Worm (Caenorhabditis elegans) whole organism, L1 larva: Measurements from ENCODE around the gene R05D8.7.

Experiments used
- aly-2 ChIP-seq: fragments of 150-350 bp; optimal IDR thresholded peaks from 2 replicates; lab custom pipeline; 2014; ENCODE audit warnings: missing biosample characterization, missing genetic modification characterization
- efl-1 ChIP-seq, 4 experiments: fragments of 150-350 bp; optimal IDR thresholded peaks in 3 of 4; peaks in 1 of 4; 1 replicate in 1 of 4; 2 replicates in 3 of 4; lab custom pipeline; 2014; ENCODE audit warnings: missing biosample characterization in 2 of 4, missing genetic modification characterization in 2 of 4, missing genetic modification reagents in 2 of 4
- elt-3 ChIP-seq, 6 experiments: fragments of 150-350 bp in 1 of 6; sonication (generic microtip); optimal IDR thresholded peaks; 2 replicates each; lab custom pipeline; 2017 to 2018; ENCODE audit warnings: missing biosample characterization in 6 of 6, missing genetic modification characterization in 6 of 6, inconsistent platforms in 1 of 6
- grh-1 ChIP-seq: fragments of 200-800 bp; sonication (Bioruptor generic); IDR thresholded peaks from 2 replicates; pipeline ENCODE4 v1.3.6; 2022; ENCODE audit warnings: missing genetic modification reagents, missing genetic modification characterization, missing compliant biosample characterization
- nhr-11 ChIP-seq: fragments of 150-350 bp; optimal IDR thresholded peaks from 2 replicates; lab custom pipeline; 2014; ENCODE audit warnings: missing biosample characterization, missing genetic modification characterization
- nhr-12 ChIP-seq: sonication (generic microtip); optimal IDR thresholded peaks from 2 replicates; lab custom pipeline; 2017; ENCODE audit warnings: missing biosample characterization, missing genetic modification characterization
- nhr-28 ChIP-seq: fragments of 150-350 bp; optimal IDR thresholded peaks from 2 replicates; lab custom pipeline; 2014; ENCODE audit warnings: missing biosample characterization, missing genetic modification characterization
- unc-86 ChIP-seq: sonication (generic microtip); optimal IDR thresholded peaks from 2 replicates; lab custom pipeline; 2016; ENCODE audit warnings: missing genetic modification characterization, missing compliant biosample characterization
- unc-98 ChIP-seq: fragments of 200-800 bp; sonication (Bioruptor generic); IDR thresholded peaks from 2 replicates; pipeline ENCODE4 v1.3.6; 2022; ENCODE audit warnings: missing genetic modification characterization, missing compliant biosample characterization
- zag-1 ChIP-seq: fragments of 150-350 bp; optimal IDR thresholded peaks from 2 replicates; lab custom pipeline; 2014; ENCODE audit warnings: missing biosample characterization, missing genetic modification characterization

- TF ChIP-seq unc-86 (no peak), nhr-11 (tag; lab: Kevin White, UChicago) (no peak), elt-3 (tag; optimal IDR thresholded peaks at IDR 0.05; lab: Kevin White, UChicago) (no peak), aly-2 (tag; lab: Kevin White, UChicago) (no peak), unc-98 (GFP tag; lab: Robert Waterston, UW) (no peak), nhr-12 (tag; lab: Kevin White, UChicago) (no peak), efl-1 (optimal IDR thresholded peaks at IDR 0.05; lab: Kevin White, UChicago) (no peak), efl-1 (GFP tag; optimal IDR thresholded peaks at IDR 0.05 in 1 of 2; lab: Kevin White, UChicago) (no peak), zag-1 (no peak), nhr-28 (no peak), grh-1 (GFP tag; lab: Robert Waterston, UW) (no peak)
These were observed 3.6 kb downstream of the R05D8.7 start, which contains the start of gene srg-58 for ce11 chrV:2759456-2759855.
